Fruit fly (Drosophila melanogaster): ENCODE results near the gene fax.
A peak's percentile ranks its signal among the peaks of the same experiment; 100 is the strongest.

fax gene

DNA sequence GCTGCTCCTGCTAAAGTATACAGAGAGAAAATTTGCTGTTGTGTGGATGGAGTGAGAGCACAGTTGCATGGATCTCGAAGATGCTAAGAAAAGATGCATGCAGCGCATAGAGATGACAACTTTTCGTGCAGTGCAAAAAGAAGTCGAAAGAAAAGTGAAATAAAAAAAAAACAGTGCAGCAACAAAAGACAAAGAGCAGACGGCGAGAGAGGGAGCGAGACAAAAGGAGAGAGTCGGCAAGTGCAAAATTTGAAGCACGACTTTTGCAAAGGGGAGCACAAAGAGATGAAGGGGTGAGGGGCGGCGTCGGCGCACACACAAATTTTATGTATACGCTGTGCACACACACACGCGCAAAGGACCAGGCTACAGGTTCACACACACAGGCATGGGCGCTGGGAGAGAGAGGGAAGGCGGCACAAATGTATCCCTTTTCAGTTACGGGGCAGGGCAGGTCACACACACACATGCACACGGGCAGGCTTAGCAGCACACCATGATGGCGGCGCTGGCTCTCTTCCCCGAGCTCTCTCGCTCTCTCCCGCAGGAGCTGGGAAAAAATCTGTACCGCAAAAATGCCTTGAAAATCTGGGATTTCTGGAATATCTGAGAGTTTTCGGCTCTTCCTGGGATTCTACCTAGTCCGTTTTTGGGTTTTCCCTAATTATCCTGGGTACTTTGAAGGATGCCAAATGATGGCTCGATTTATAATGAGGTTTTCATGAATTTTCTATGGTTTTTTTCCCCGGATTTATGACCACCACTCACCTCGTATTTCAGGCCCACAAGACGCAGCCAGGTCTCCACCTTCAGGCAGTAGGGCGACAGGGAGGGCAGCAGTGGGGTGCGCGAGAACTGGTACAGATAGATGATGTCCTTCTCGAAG, 1.2 kb downstream of the fax start:
- peak; percentile 89 for TF ChIP-seq CG32006 (GFP tag; optimal IDR thresholded peaks at IDR 0.05)
- TF ChIP-seq CG6792 (GFP tag; optimal IDR thresholded peaks at IDR 0.05): peak; percentile 78
- TF ChIP-seq CG6276 (GFP tag; optimal IDR thresholded peaks at IDR 0.05): peak; percentile 71
- peak; percentile 70 for TF ChIP-seq Sox15 (GFP tag; optimal IDR thresholded peaks at IDR 0.05)
- TF ChIP-seq CG8119 (GFP tag; IDR thresholded peaks at IDR 0.05): peak; percentile 81
- TF ChIP-seq CG6808 (GFP tag; optimal IDR thresholded peaks at IDR 0.05): peak; percentile 90
- peak; percentile 91 for TF ChIP-seq CG31627 (GFP tag; optimal IDR thresholded peaks at IDR 0.05)
- peak; percentile 83 for TF ChIP-seq CG1621 (tag; optimal IDR thresholded peaks at IDR 0.05)
- TF ChIP-seq CG4318 (GFP tag; optimal IDR thresholded peaks at IDR 0.05): no peak
- TF ChIP-seq Sox102F (GFP tag; optimal IDR thresholded peaks at IDR 0.05): peak; percentile 90
- peak; percentile 65 for TF ChIP-seq Eip93F (GFP tag; optimal IDR thresholded peaks at IDR 0.05)
- peak; percentile 73 for TF ChIP-seq eg (GFP tag; IDR thresholded peaks at IDR 0.05)
- peak; percentile 84 for TF ChIP-seq CG7368 (GFP tag; optimal IDR thresholded peaks at IDR 0.05)
- peak; percentile 86 to 88 for TF ChIP-seq ss (GFP tag; optimal IDR thresholded peaks at IDR 0.05)
- TF ChIP-seq OdsH (GFP tag; optimal IDR thresholded peaks at IDR 0.05): peak; percentile 80
- peak; percentile 59 for TF ChIP-seq CG6854 (GFP tag; optimal IDR thresholded peaks at IDR 0.05)
- TF ChIP-seq Hr39 (GFP tag; optimal IDR thresholded peaks at IDR 0.05): peak; percentile 92
- TF ChIP-seq Hr38 (GFP tag; optimal IDR thresholded peaks at IDR 0.05): no peak
- peak; percentile 69 for TF ChIP-seq CG9139 (GFP tag; optimal IDR thresholded peaks at IDR 0.05)
- peak; percentile 97 for TF ChIP-seq Sox14 (GFP tag; optimal IDR thresholded peaks at IDR 0.05)
- peak; percentile 89 for TF ChIP-seq pdm3 (GFP tag; optimal IDR thresholded peaks at IDR 0.05)
- peak; percentile 46 for TF ChIP-seq CG11762 (GFP tag; optimal IDR thresholded peaks at IDR 0.05; ENCODE audit: insufficient read depth)
- TF ChIP-seq spab (GFP tag; optimal IDR thresholded peaks at IDR 0.05): peak; percentile 78
- TF ChIP-seq achi (GFP tag; optimal IDR thresholded peaks at IDR 0.05): peak; percentile 85
- peak; percentile 83 for TF ChIP-seq CG34406 (GFP tag; optimal IDR thresholded peaks at IDR 0.05)
- peak; percentile 91 for TF ChIP-seq esn (GFP tag; optimal IDR thresholded peaks at IDR 0.05)
- TF ChIP-seq CG10631 (GFP tag; optimal IDR thresholded peaks at IDR 0.05): peak; percentile 85
- peak; percentile 71 for TF ChIP-seq Gug (GFP tag; IDR thresholded peaks at IDR 0.05)
- no peak for TF ChIP-seq fkh (GFP tag; optimal IDR thresholded peaks at IDR 0.05)
- TF ChIP-seq cyc (GFP tag; optimal IDR thresholded peaks at IDR 0.05): peak; percentile 90
- TF ChIP-seq Hr4 (GFP tag; optimal IDR thresholded peaks at IDR 0.05): peak; percentile 92
- TF ChIP-seq topi (GFP tag; optimal IDR thresholded peaks at IDR 0.05): peak; percentile 84
- TF ChIP-seq CG8319 (GFP tag; optimal IDR thresholded peaks at IDR 0.05): peak; percentile 43
- TF ChIP-seq acj6 (GFP tag; optimal IDR thresholded peaks at IDR 0.05): peak; percentile 87
- 0 out of 2 replicates have a peak, but pooled peaks have one; percentile 51 for TF ChIP-seq CG11294 (GFP tag; IDR thresholded peaks at IDR 0.05)
- TF ChIP-seq fd59A (GFP tag; optimal IDR thresholded peaks at IDR 0.05): peak; percentile 84
- peak; percentile 82 for TF ChIP-seq CG8632 (GFP tag; optimal IDR thresholded peaks at IDR 0.05)
- TF ChIP-seq lz (GFP tag; optimal IDR thresholded peaks at IDR 0.05): peak; percentile 85
- TF ChIP-seq fd85E (GFP tag; optimal IDR thresholded peaks at IDR 0.05): peak; percentile 47
- peak; percentile 87 for TF ChIP-seq dac (GFP tag; optimal IDR thresholded peaks at IDR 0.05)
- peak; percentile 88 for TF ChIP-seq CG10669 (GFP tag; optimal IDR thresholded peaks at IDR 0.05)
- TF ChIP-seq Eip78C (GFP tag): peak; percentile 97
- peak; percentile 82 for TF ChIP-seq vri (GFP tag; optimal IDR thresholded peaks at IDR 0.05)
- peak; percentile 94 for TF ChIP-seq svp (GFP tag)
- peak; percentile 85 for TF ChIP-seq Lpt (GFP tag; optimal IDR thresholded peaks at IDR 0.05)
- peak; percentile 89 for TF ChIP-seq Met (GFP tag; optimal IDR thresholded peaks at IDR 0.05)
- TF ChIP-seq CG11902 (GFP tag; optimal IDR thresholded peaks at IDR 0.05): peak; percentile 69
- TF ChIP-seq Ets21C (GFP tag; optimal IDR thresholded peaks at IDR 0.05): peak; percentile 82
- peak; percentile 76 for TF ChIP-seq CG16779 (tag; optimal IDR thresholded peaks at IDR 0.05)
- TF ChIP-seq CG3919 (GFP tag; optimal IDR thresholded peaks at IDR 0.05): peak; percentile 87
